Worm (Caenorhabditis elegans): ENCODE data around the gene F14F7.5.

DNA sequence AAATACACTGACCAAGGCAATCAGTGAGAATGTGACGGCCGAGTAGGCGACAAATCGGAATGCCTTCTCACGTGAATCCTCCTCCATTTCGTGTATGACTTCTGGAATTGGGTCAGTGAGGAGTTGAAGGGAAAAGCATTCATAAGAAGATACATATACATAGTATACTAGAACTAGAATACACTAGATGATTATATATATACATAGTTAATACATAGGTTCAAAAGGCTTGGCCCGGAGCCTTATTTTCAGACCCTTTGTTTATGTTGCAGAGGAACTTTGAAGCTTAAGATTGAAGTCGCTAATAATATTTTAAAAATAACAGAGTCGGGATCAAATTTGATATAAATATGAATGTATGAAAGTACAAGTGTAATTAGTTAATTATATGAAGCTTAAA lies 38.2 kb upstream of the F14F7.5 start, which contains the start of gene col-97:
- TF ChIP-seq lin-15B (tag; optimal IDR thresholded peaks at IDR 0.05) = no peak
- TF ChIP-seq hpl-2 (GFP tag; optimal IDR thresholded peaks at IDR 0.05) = no peak
- no peak for TF ChIP-seq ztf-11 (tag; optimal IDR thresholded peaks at IDR 0.05)
- TF ChIP-seq mdl-1 (tag; optimal IDR thresholded peaks at IDR 0.05) = no peak
- no peak for TF ChIP-seq mep-1 (tag; optimal IDR thresholded peaks at IDR 0.05)
- no peak for TF ChIP-seq lin-14 (GFP tag; optimal IDR thresholded peaks at IDR 0.05)
- TF ChIP-seq lin-13 (GFP tag; optimal IDR thresholded peaks at IDR 0.05) = no peak

All from whole organism, L1 larva.